Worm (Caenorhabditis elegans): ENCODE measurements around the gene Y57G11A.4.

DNA sequence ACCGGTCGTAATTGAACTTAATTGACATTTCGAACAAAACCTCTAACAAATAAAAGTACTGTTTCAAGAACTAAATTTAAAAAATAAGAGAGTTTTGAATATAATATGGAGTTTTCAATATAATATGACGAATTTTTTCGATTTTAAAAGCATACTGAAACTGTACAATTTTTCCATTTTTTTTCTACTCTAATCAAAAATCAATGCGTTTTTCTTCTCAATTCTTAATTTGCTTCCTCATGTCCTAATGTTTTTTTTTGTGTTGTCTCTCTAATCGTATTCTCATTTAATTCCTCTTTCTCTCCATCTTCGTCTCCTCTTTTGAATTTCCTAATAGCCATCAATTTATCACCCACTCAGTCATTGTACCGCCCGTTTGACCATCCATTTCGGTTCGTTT lies at the start of gene Y57G11A.4:
- TF ChIP-seq T22C8.4 (GFP tag; IDR thresholded peaks at IDR 0.05) (no peak), klf-2 (GFP tag; conservative IDR thresholded peaks at IDR 0.05) (no peak)

Data from whole organism, midembryonic.